Fruit fly (Drosophila melanogaster) whole organism, embryonic: Measurements from ENCODE around the gene Sirt4.

ENCODE experiments used
- Atf6 ChIP-seq: fragments of 200-800 bp; sonication (Bioruptor generic); IDR thresholded peaks from 2 replicates; pipeline ENCODE4 v1.3.6; 2022; ENCODE audit warnings: missing biosample characterization, missing genetic modification characterization
- CG10147 ChIP-seq: fragments of 200-800 bp; sonication (Bioruptor generic); optimal IDR thresholded peaks from 2 replicates; lab custom pipeline; 2019; ENCODE audit warnings: missing biosample characterization, mild to moderate bottlenecking, missing genetic modification characterization, moderate library complexity
- CG1024 ChIP-seq: fragments of 200-800 bp; sonication (Bioruptor generic); IDR thresholded peaks from 2 replicates; pipeline ENCODE4 v1.3.6; 2022; ENCODE audit warnings: missing biosample characterization, missing genetic modification characterization
- CG10274 ChIP-seq: fragments of 200-800 bp; sonication (Bioruptor generic); optimal IDR thresholded peaks from 3 replicates; lab custom pipeline; 2017; ENCODE audit warnings: missing biosample characterization, mild to moderate bottlenecking, missing genetic modification characterization
- CG10366 ChIP-seq: fragments of 200-800 bp; sonication (Bioruptor generic); IDR thresholded peaks from 2 replicates; pipeline ENCODE4 v1.3.6; 2022; ENCODE audit warnings: missing biosample characterization, missing genetic modification characterization
- CG10462 ChIP-seq: fragments of 200-800 bp; sonication (Bioruptor generic); optimal IDR thresholded peaks from 2 replicates; lab custom pipeline; 2016; ENCODE audit warnings: missing biosample characterization, missing genetic modification characterization
- CG10565 ChIP-seq: fragments of 200-800 bp; sonication (Bioruptor generic); optimal IDR thresholded peaks from 3 replicates; lab custom pipeline; 2016; ENCODE audit warnings: missing biosample characterization, mild to moderate bottlenecking, missing genetic modification characterization
- CG11398 ChIP-seq: fragments of 200-800 bp; sonication (Bioruptor generic); optimal IDR thresholded peaks from 2 replicates; lab custom pipeline; 2016; ENCODE audit warnings: missing biosample characterization, missing genetic modification characterization
- CG11695 ChIP-seq: fragments of 200-800 bp; sonication (Bioruptor generic); IDR thresholded peaks from 3 replicates; pipeline ENCODE4 v1.3.6; 2022; ENCODE audit warnings: missing biosample characterization, missing genetic modification characterization
- CG13775 ChIP-seq: fragments of 200-800 bp; sonication (Bioruptor generic); optimal IDR thresholded peaks from 3 replicates; lab custom pipeline; 2017; ENCODE audit warnings: missing biosample characterization, mild to moderate bottlenecking, missing genetic modification characterization
- CG16813 ChIP-seq: fragments of 200-800 bp; sonication (Bioruptor generic); IDR thresholded peaks from 3 replicates; pipeline ENCODE4 v1.3.6; 2022; ENCODE audit warnings: missing biosample characterization, missing genetic modification characterization; ENCODE audit not compliant: partially characterized antibody
- CG16815 ChIP-seq: fragments of 200-800 bp; sonication (Bioruptor generic); optimal IDR thresholded peaks from 3 replicates; lab custom pipeline; 2017; ENCODE audit warnings: missing biosample characterization, mild to moderate bottlenecking, missing genetic modification characterization
- CG1792 ChIP-seq: fragments of 200-800 bp; sonication (Bioruptor generic); optimal IDR thresholded peaks from 2 replicates; lab custom pipeline; 2016; ENCODE audit warnings: missing biosample characterization, missing genetic modification characterization
- CG18011 ChIP-seq: fragments of 200-800 bp; sonication (Bioruptor generic); optimal IDR thresholded peaks from 2 replicates; lab custom pipeline; 2017; ENCODE audit warnings: missing biosample characterization, missing genetic modification characterization, mild to moderate bottlenecking, moderate library complexity, missing genotype
- CG18262 ChIP-seq: fragments of 200-800 bp; optimal IDR thresholded peaks from 3 replicates; lab custom pipeline; 2019; ENCODE audit warnings: missing biosample characterization, mild to moderate bottlenecking, missing genetic modification characterization, moderate library complexity
- CG31441 ChIP-seq: fragments of 200-800 bp; sonication (Bioruptor generic); IDR thresholded peaks from 2 replicates; pipeline ENCODE4 v1.3.6; 2022; ENCODE audit warnings: missing biosample characterization, missing genetic modification characterization
- CG4424 ChIP-seq: fragments of 200-800 bp; sonication (Bioruptor generic); optimal IDR thresholded peaks from 3 replicates; lab custom pipeline; 2016; ENCODE audit warnings: missing biosample characterization, missing genetic modification characterization
- CG4617 ChIP-seq: fragments of 200-800 bp; sonication (Bioruptor generic); optimal IDR thresholded peaks from 3 replicates; lab custom pipeline; 2016; ENCODE audit warnings: missing biosample characterization, missing genetic modification characterization, borderline replicate concordance
- CG6654 ChIP-seq: fragments of 200-800 bp; sonication (Bioruptor generic); optimal IDR thresholded peaks from 2 replicates; lab custom pipeline; 2017; ENCODE audit warnings: missing biosample characterization, mild to moderate bottlenecking, missing genetic modification characterization
- CG7839 ChIP-seq: fragments of 200-800 bp; sonication (Bioruptor generic); optimal IDR thresholded peaks from 3 replicates; lab custom pipeline; 2018; ENCODE audit warnings: missing biosample characterization, mild to moderate bottlenecking, missing genetic modification characterization, moderate library complexity
- CoRest ChIP-seq: fragments of 200-800 bp; sonication (Bioruptor generic); optimal IDR thresholded peaks from 3 replicates; lab custom pipeline; 2018; ENCODE audit warnings: missing biosample characterization, mild to moderate bottlenecking, missing genetic modification characterization, moderate library complexity
- D ChIP-seq, 2 experiments: fragments of 200-800 bp in 1 of 2; fragments of >200 bp in 1 of 2; sonication (Bioruptor generic) in 1 of 2; optimal IDR thresholded peaks; 2 replicates in 1 of 2; 3 replicates in 1 of 2; lab custom pipeline; 2017; ENCODE audit warnings: mild to moderate bottlenecking in 1 of 2, missing biosample characterization in 1 of 2, missing genetic modification characterization in 1 of 2, missing genetic modification reagents in 1 of 2
- MTF-1 ChIP-seq: fragments of 200-800 bp; sonication (Bioruptor generic); optimal IDR thresholded peaks from 2 replicates; lab custom pipeline; 2018; ENCODE audit warnings: missing biosample characterization, mild to moderate bottlenecking, missing genetic modification characterization, borderline replicate concordance
- Meics ChIP-seq: fragments of 200-800 bp; sonication (Bioruptor generic); optimal IDR thresholded peaks from 2 replicates; lab custom pipeline; 2017; ENCODE audit warnings: missing biosample characterization, mild to moderate bottlenecking, missing genetic modification characterization
- Side ChIP-seq: fragments of 200-800 bp; sonication (Bioruptor generic); optimal IDR thresholded peaks from 2 replicates; lab custom pipeline; 2016; ENCODE audit warnings: missing biosample characterization, missing genetic modification characterization
- Six4 ChIP-seq: fragments of 200-800 bp; sonication (Bioruptor generic); optimal IDR thresholded peaks from 2 replicates; lab custom pipeline; 2016; ENCODE audit warnings: missing biosample characterization, missing genetic modification characterization
- al ChIP-seq: fragments of 200-800 bp; sonication (Bioruptor generic); IDR thresholded peaks from 2 replicates; pipeline ENCODE4 v1.3.6; 2022; ENCODE audit warnings: missing biosample characterization, missing genetic modification characterization
- bbx ChIP-seq: fragments of 200-800 bp; sonication (Bioruptor generic); IDR thresholded peaks from 2 replicates; pipeline ENCODE4 v1.3.6; 2022; ENCODE audit warnings: missing biosample characterization, missing genetic modification characterization; ENCODE audit not compliant: partially characterized antibody
- cad ChIP-seq: fragments of >200 bp; optimal IDR thresholded peaks from 2 replicates; lab custom pipeline; 2017; ENCODE audit warnings: missing biosample characterization, missing genetic modification characterization
- chn ChIP-seq: fragments of 200-800 bp; sonication (Bioruptor generic); optimal IDR thresholded peaks from 2 replicates; lab custom pipeline; 2016; ENCODE audit warnings: missing biosample characterization, missing genetic modification characterization
- dan ChIP-seq: fragments of 200-800 bp; sonication (Bioruptor generic); IDR thresholded peaks from 2 replicates; pipeline ENCODE4 v1.3.6; 2022; ENCODE audit warnings: missing biosample characterization, missing genetic modification characterization
- dmrt99B ChIP-seq: fragments of 200-800 bp; sonication (Bioruptor generic); optimal IDR thresholded peaks from 2 replicates; lab custom pipeline; 2018; ENCODE audit warnings: missing biosample characterization, mild to moderate bottlenecking, missing genetic modification characterization, moderate library complexity
- h ChIP-seq: fragments of >200 bp; optimal IDR thresholded peaks from 2 replicates; lab custom pipeline; 2017
- hkb ChIP-seq, 2 experiments: fragments of 200-800 bp in 1 of 2; fragments of >200 bp in 1 of 2; sonication (Bioruptor generic) in 1 of 2; IDR thresholded peaks in 1 of 2; optimal IDR thresholded peaks in 1 of 2; 2 replicates each; pipeline versions ENCODE4 v1.3.6 to Lab custom; 2017 to 2022; ENCODE audit warnings: missing biosample characterization in 1 of 2, missing genetic modification characterization in 1 of 2
- hth ChIP-seq: fragments of >200 bp; optimal IDR thresholded peaks from 2 replicates; lab custom pipeline; 2017; ENCODE audit warnings: inconsistent platforms
- ind ChIP-seq: fragments of 200-800 bp; sonication (Bioruptor generic); optimal IDR thresholded peaks from 3 replicates; lab custom pipeline; 2016; ENCODE audit warnings: missing biosample characterization, missing genetic modification characterization
- jumu ChIP-seq: fragments of 200-800 bp; sonication (Bioruptor generic); optimal IDR thresholded peaks from 3 replicates; lab custom pipeline; 2016; ENCODE audit warnings: missing biosample characterization, missing genetic modification characterization
- ken ChIP-seq: fragments of 200-800 bp; sonication (Bioruptor generic); IDR thresholded peaks from 3 replicates; pipeline ENCODE4 v1.3.6; 2022; ENCODE audit warnings: missing biosample characterization, missing genetic modification characterization
- mam ChIP-seq: fragments of 200-800 bp; sonication (Bioruptor generic); optimal IDR thresholded peaks from 3 replicates; lab custom pipeline; 2016; ENCODE audit warnings: missing biosample characterization, missing genetic modification characterization
- nerfin-1 ChIP-seq: fragments of 200-800 bp; sonication (Bioruptor generic); optimal IDR thresholded peaks from 3 replicates; lab custom pipeline; 2019; ENCODE audit warnings: missing biosample characterization, mild to moderate bottlenecking, missing genetic modification characterization, moderate library complexity
- psq ChIP-seq: fragments of 200-800 bp; sonication (Bioruptor generic); optimal IDR thresholded peaks from 2 replicates; lab custom pipeline; 2017; ENCODE audit warnings: missing biosample characterization, missing genetic modification characterization
- sens ChIP-seq: fragments of 200-800 bp; sonication (Bioruptor generic); peaks from one replicate; lab custom pipeline; 2016; ENCODE audit warnings: missing biosample characterization, missing genetic modification characterization
- sna ChIP-seq: fragments of 200-800 bp; sonication (Bioruptor generic); IDR thresholded peaks from 2 replicates; pipeline ENCODE4 v1.3.6; 2022; ENCODE audit warnings: missing biosample characterization, missing genetic modification characterization; ENCODE audit not compliant: partially characterized antibody
- so ChIP-seq: fragments of 200-800 bp; sonication (Bioruptor generic); IDR thresholded peaks from 3 replicates; pipeline ENCODE4 v1.3.6; 2022; ENCODE audit warnings: missing biosample characterization, missing genetic modification characterization
- sob ChIP-seq: fragments of 200-800 bp; sonication (Bioruptor generic); IDR thresholded peaks from 2 replicates; pipeline ENCODE4 v1.3.6; 2022; ENCODE audit warnings: missing biosample characterization, missing genetic modification characterization
- tgo ChIP-seq: fragments of 200-800 bp; sonication (Bioruptor generic); IDR thresholded peaks from 3 replicates; pipeline ENCODE4 v1.3.6; 2022; ENCODE audit warnings: missing biosample characterization, missing genetic modification characterization
- vfl ChIP-seq: fragments of 200-800 bp; sonication (Bioruptor generic); optimal IDR thresholded peaks from 2 replicates; lab custom pipeline; 2016; ENCODE audit warnings: missing biosample characterization, missing genetic modification characterization
- wdn ChIP-seq: fragments of 200-800 bp; sonication (Bioruptor generic); IDR thresholded peaks from 2 replicates; pipeline ENCODE4 v1.3.6; 2022; ENCODE audit warnings: missing biosample characterization, missing genetic modification characterization
- z ChIP-seq: fragments of 200-800 bp; sonication (Bioruptor generic); IDR thresholded peaks from 3 replicates; pipeline ENCODE4 v1.3.6; 2022; ENCODE audit warnings: missing biosample characterization, missing genetic modification characterization

The Sirt4 gene

DNA sequence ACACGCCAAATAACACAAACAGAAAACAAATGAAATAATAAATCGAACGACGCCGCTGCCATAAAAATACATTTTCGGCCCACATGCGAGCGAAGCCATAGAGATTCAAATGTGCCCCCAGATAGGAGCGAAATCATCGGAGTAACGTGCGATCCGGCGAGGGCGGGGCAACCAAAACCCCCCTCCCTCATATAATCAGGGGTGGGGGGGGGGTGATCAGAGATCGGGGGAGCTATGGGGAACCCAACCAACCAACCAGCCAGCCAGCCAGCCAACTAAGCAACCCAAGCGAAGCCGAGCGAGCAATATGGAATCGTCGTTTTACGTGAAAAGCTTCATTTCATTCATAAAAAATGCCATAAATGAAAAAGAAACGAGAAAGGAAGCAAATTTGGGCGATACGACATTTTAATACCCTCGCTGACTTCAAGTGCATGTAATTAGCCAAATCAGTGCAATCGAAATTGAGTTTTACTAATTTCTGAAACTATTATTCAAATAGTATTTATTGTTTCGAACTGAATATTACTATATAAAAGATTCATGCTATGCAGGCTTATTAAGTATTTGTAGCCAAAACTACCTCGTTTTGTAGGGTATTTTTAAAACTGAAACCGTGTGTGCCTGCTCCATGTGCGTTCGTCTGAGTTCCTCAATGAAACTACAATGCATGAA, 34.2 kb upstream of the Sirt4 start (continued):
- TF ChIP-seq CG1024 (GFP tag; lab: Robert Waterston, UW) (peak; percentile 43; the same call in 1 of the 2 replicates), sob (GFP tag; lab: Robert Waterston, UW) (0 out of 2 replicates have a peak, but pooled peaks have one; percentile 28), CG13775 (peak; percentile 17), jumu (no peak), CG18011 (GFP tag; lab: Kevin White, UChicago) (peak; percentile 7), CoRest (tag; lab: Kevin White, UChicago) (peak; percentile 73), CG10274 (GFP tag; lab: Kevin White, UChicago) (no peak), CG10366 (GFP tag; lab: Robert Waterston, UW) (peak; percentile 57), CG16815 (peak; percentile 15), CG10147 (peak; percentile 50), psq (GFP tag; lab: Kevin White, UChicago) (peak; percentile 3), D (optimal IDR thresholded peaks at IDR 0.05; lab: Kevin White, UChicago) (no peak), D (GFP tag; optimal IDR thresholded peaks at IDR 0.05; lab: Kevin White, UChicago) (peak; percentile 54), CG4424 (peak; percentile 63), CG1792 (GFP tag; lab: Kevin White, UChicago) (no peak), bbx (GFP tag; lab: Robert Waterston, UW) (no peak), CG31441 (GFP tag; lab: Robert Waterston, UW) (peak; percentile 81), sna (GFP tag; lab: Robert Waterston, UW) (no peak), CG11398 (no peak), MTF-1 (GFP tag; lab: Kevin White, UChicago) (no peak), CG10565 (GFP tag; lab: Kevin White, UChicago) (no peak), sens (peak; percentile 90), CG4617 (peak; percentile 7), hth (no peak), h (lab: Kevin White, UChicago) (no peak), mam (GFP tag; lab: Kevin White, UChicago) (peak; percentile 46), ind (GFP tag; lab: Kevin White, UChicago) (peak; percentile 63), CG10462 (GFP tag; lab: Kevin White, UChicago) (peak; percentile 33), dmrt99B (peak; percentile 81), CG18262 (tag; lab: Kevin White, UChicago) (peak; percentile 74), CG6654 (peak; percentile 31), Atf6 (GFP tag; lab: Robert Waterston, UW) (0 out of 2 replicates have a peak, but pooled peaks have one; percentile 25), hkb (optimal IDR thresholded peaks at IDR 0.05; lab: Kevin White, UChicago) (no peak), hkb (GFP tag; IDR thresholded peaks at IDR 0.05; lab: Robert Waterston, UW) (peak; percentile 73), Side (peak; percentile 12), ken (peak; percentile 67; the same call in 1 of the 3 replicates), nerfin-1 (peak; percentile 23), z (GFP tag; lab: Robert Waterston, UW) (no peak), chn (GFP tag; lab: Kevin White, UChicago) (peak; percentile 46), CG11695 (GFP tag; lab: Robert Waterston, UW) (peak; percentile 52; the same call in 2 of the 3 replicates), CG7839 (tag; lab: Kevin White, UChicago) (peak; percentile 76), CG16813 (GFP tag; lab: Robert Waterston, UW) (no peak), vfl (GFP tag; lab: Kevin White, UChicago) (no peak), dan (GFP tag; lab: Robert Waterston, UW) (no peak), cad (GFP tag; lab: Kevin White, UChicago) (no peak), tgo (peak; percentile 65), Meics (GFP tag; lab: Kevin White, UChicago) (peak; percentile 55), so (GFP tag; lab: Robert Waterston, UW) (0 out of 3 replicates have a peak, but pooled peaks have one; percentile 55), al (GFP tag; lab: Robert Waterston, UW) (0 out of 2 replicates have a peak, but pooled peaks have one; percentile 17), Six4 (peak; percentile 29), wdn (GFP tag; lab: Robert Waterston, UW) (no peak)
